Worm (Caenorhabditis elegans): ENCODE results near the gene nrsn-1.

The nrsn-1 gene

DNA sequence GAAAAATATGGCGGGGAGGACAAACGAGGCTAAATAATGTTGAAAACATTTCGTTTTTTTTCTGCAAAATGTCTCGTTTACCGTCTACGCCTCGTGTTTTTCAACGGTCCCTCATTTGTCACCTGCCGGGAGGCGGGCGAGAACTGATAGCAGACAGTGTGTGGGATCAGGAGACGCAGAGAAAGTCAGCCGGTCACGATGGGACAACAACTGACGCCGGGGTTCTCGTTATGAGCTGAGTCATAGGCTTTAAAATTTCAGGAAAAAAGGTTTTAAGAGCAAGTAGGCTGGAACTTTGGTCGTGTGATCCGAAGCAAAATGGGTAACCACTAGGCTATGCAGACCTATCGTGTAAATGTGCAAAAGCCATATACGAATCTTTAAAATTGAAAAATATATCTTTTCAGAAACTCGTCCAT lies 30.0 kb downstream of the nrsn-1 start, which contains the start of gene W08A12.2:
TSS of gene W08A12.2 (minus strand) at position 103 of the 419 bp plus-strand sequence.
- TF ChIP-seq npax-4 (tag; optimal IDR thresholded peaks at IDR 0.05) (no peak), ceh-18 (tag; optimal IDR thresholded peaks at IDR 0.05) (peak; percentile 35), hlh-30 (tag; optimal IDR thresholded peaks at IDR 0.05; ENCODE audit: insufficient read depth) (peak; percentile 40), unc-55 (GFP tag; optimal IDR thresholded peaks at IDR 0.05) (peak; percentile 16)

- TF ChIP-seq pros-1 (tag; optimal IDR thresholded peaks at IDR 0.05) (no peak), C38D4.7 (GFP tag; optimal IDR thresholded peaks at IDR 0.05) (no peak), eyg-1 (tag; optimal IDR thresholded peaks at IDR 0.05) (no peak), ceh-48 (tag; optimal IDR thresholded peaks at IDR 0.05) (no peak), sox-4 (tag; optimal IDR thresholded peaks at IDR 0.05) (no peak), fkh-10 (GFP tag; optimal IDR thresholded peaks at IDR 0.05) (no peak), ceh-30 (tag; optimal IDR thresholded peaks at IDR 0.05) (no peak), ceh-24 (tag; optimal IDR thresholded peaks at IDR 0.05) (no peak), fax-1 (tag; optimal IDR thresholded peaks at IDR 0.05) (no peak)
These were observed 33.2 kb downstream of the nrsn-1 start, which contains the start of gene W08A12.3 for ce11 chrV:3682553-3682952. Gene W08A12.3 (plus strand): TSS chrV:3682853.

DNA sequence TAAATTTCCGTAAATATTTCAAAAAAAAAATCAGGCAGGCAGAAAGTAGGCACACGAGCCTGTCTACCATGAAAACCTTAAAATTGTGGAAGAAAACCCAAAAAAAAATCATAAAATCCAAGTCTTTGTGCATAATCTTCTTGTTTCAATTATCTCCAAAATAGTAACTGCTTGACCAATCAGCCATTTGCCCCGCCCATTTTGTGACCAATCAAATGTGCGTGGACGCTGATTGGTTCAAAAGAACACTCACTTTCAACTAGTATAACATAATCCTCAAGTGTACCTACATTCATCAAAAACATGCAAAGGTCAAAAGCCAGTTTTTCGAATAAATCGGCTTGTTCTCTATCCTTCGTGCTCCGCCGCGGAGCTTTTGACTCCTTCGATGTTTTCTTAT lies 37.3 kb downstream of the nrsn-1 start:
- TF ChIP-seq nhr-11 (tag; optimal IDR thresholded peaks at IDR 0.05) (no peak), ztf-16 (tag; optimal IDR thresholded peaks at IDR 0.05) (no peak), lin-11 (tag; optimal IDR thresholded peaks at IDR 0.05) (no peak), nfya-1 (tag; optimal IDR thresholded peaks at IDR 0.05) (peak; percentile 52), unc-55 (GFP tag; optimal IDR thresholded peaks at IDR 0.05) (no peak)

ce11 chrV:3677212-3677611 lies 38.6 kb downstream of the nrsn-1 start:
- TF ChIP-seq unc-55 (GFP tag; optimal IDR thresholded peaks at IDR 0.05) (peak; percentile 89), C38D4.7 (GFP tag; optimal IDR thresholded peaks at IDR 0.05) (no peak), hlh-8 (tag; optimal IDR thresholded peaks at IDR 0.05) (peak; percentile 57), sdc-2 (tag; optimal IDR thresholded peaks at IDR 0.05) (no peak), pros-1 (tag; optimal IDR thresholded peaks at IDR 0.05) (no peak), ceh-19 (GFP tag; optimal IDR thresholded peaks at IDR 0.05) (no peak), sox-2 (GFP tag; IDR thresholded peaks at IDR 0.05) (no peak), dve-1 (tag; optimal IDR thresholded peaks at IDR 0.05) (no peak), ceh-18 (tag; optimal IDR thresholded peaks at IDR 0.05) (peak; percentile 41), hlh-30 (tag; optimal IDR thresholded peaks at IDR 0.05; ENCODE audit: insufficient read depth) (peak; percentile 28), rnt-1 (tag; optimal IDR thresholded peaks at IDR 0.05) (peak; percentile 6), ceh-48 (tag; optimal IDR thresholded peaks at IDR 0.05) (no peak), odd-2 (tag; optimal IDR thresholded peaks at IDR 0.05) (no peak), ceh-14 (tag; optimal IDR thresholded peaks at IDR 0.05) (no peak), nfya-1 (tag; optimal IDR thresholded peaks at IDR 0.05) (peak; percentile 5), sox-4 (tag; optimal IDR thresholded peaks at IDR 0.05) (no peak), ama-1 (optimal IDR thresholded peaks at IDR 0.05) (no peak)

DNA sequence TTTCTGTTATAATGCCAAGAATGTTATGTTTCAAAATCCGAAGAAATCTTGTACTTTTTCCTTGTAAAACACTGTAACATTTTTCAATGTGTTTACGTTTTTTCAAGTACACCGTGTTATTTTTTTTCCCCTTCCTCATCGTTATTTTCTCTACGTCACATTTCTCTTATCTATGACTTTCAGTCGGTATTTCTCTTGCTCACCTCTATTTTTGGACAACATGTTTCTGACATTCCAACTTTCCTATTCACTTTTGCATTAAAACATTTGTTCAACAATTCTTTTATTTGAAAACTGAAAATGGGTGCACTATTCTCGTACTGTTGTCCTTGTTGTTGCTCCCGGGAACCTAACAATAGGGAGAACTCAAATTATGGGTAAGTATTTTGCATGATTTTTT lies 42.7 kb downstream of the nrsn-1 start, which contains the start of gene pals-33:
TSS of gene pals-33 (plus strand) at position 301 of the 400 bp plus-strand sequence.
- TF ChIP-seq odd-2 (tag; optimal IDR thresholded peaks at IDR 0.05), result no peak
- no peak for TF ChIP-seq pax-1 (tag; optimal IDR thresholded peaks at IDR 0.05)
- TF ChIP-seq C08G9.2 (tag; optimal IDR thresholded peaks at IDR 0.05), result no peak
- TF ChIP-seq ceh-19 (GFP tag; optimal IDR thresholded peaks at IDR 0.05), result no peak
- TF ChIP-seq hlh-6 (tag; optimal IDR thresholded peaks at IDR 0.05), result no peak

DNA sequence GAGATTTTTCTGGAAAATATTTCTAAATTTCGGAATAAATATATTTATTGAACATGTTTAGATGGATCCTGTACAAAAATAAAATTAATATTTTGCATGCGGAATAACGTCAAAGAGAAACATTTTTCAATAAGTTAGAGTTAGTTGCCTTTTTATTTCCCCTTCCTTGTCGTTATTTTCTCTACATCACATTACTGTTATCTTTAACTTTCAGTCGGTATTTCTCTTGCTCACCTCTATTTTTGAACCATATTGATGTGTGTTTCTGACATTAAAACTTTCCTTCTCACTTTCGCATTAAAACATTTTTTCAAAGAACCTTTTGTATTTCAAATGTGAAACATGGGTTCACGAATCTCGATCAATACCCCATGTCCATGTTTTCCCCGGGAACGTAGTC lies 45.3 kb downstream of the nrsn-1 start, which contains the start of gene Y39H10B.3:
TSS of gene Y39H10B.3 (plus strand) at position 301 of the 400 bp plus-strand sequence.
- no peak for TF ChIP-seq lin-11 (tag; optimal IDR thresholded peaks at IDR 0.05)
- no peak for TF ChIP-seq K09A11.1 (tag; optimal IDR thresholded peaks at IDR 0.05; ENCODE audit: insufficient read depth)
- TF ChIP-seq pha-4 (tag; optimal IDR thresholded peaks at IDR 0.05), result no peak
- TF ChIP-seq pag-3 (tag; optimal IDR thresholded peaks at IDR 0.05; ENCODE audit: borderline replicate concordance), result no peak
- TF ChIP-seq nfya-1 (tag; optimal IDR thresholded peaks at IDR 0.05), result no peak
